Fruit fly (Drosophila melanogaster) whole organism, wandering third instar larva: ENCODE data around the gene CG11356.
"Not testable (repeated sequence)": the region's sequence is repeated elsewhere in the genome, so short reads cannot be mapped to it uniquely, and the experiment has no call there.

Experiments used
- CG9705 ChIP-seq: fragments of 200-800 bp; sonication (Bioruptor generic); optimal IDR thresholded peaks from 2 replicates; lab custom pipeline; 2018; ENCODE audit warnings: missing biosample characterization, mild to moderate bottlenecking, missing genetic modification characterization
- Dfd ChIP-seq: fragments of >200 bp; optimal IDR thresholded peaks from 2 replicates; lab custom pipeline; 2017; ENCODE audit warnings: missing biosample characterization, missing genetic modification characterization
- Dif ChIP-seq: fragments of 200-275, 200-300 bp; sonication (Bioruptor generic); optimal IDR thresholded peaks from 2 replicates; lab custom pipeline; 2018; ENCODE audit warnings: missing biosample characterization, missing genetic modification characterization; ENCODE audit not compliant: partially characterized antibody
- GATAd ChIP-seq: sonication (Bioruptor generic); optimal IDR thresholded peaks from 2 replicates; lab custom pipeline; 2016; ENCODE audit warnings: missing biosample characterization, missing genetic modification characterization
- HLH106 ChIP-seq: fragments of 200-800 bp; optimal IDR thresholded peaks from 3 replicates; lab custom pipeline; 2019; ENCODE audit warnings: missing biosample characterization, mild to moderate bottlenecking, missing genetic modification characterization, moderate library complexity
- Hnf4 ChIP-seq: fragments of 200-800 bp; sonication (Bioruptor generic); optimal IDR thresholded peaks from 2 replicates; lab custom pipeline; 2016; ENCODE audit warnings: missing biosample characterization, mild to moderate bottlenecking, missing genetic modification characterization
- Hr83 ChIP-seq: fragments of 200-300 bp; sonication (Bioruptor generic); optimal IDR thresholded peaks from 2 replicates; lab custom pipeline; 2016; ENCODE audit warnings: missing biosample characterization, mild to moderate bottlenecking, missing genetic modification characterization, moderate library complexity; ENCODE audit not compliant: poor library complexity, severe bottlenecking
- Jra ChIP-seq: sonication (Bioruptor generic); optimal IDR thresholded peaks from 2 replicates; lab custom pipeline; 2016; ENCODE audit warnings: missing biosample characterization, missing genetic modification characterization
- Mio ChIP-seq: sonication (Bioruptor generic); optimal IDR thresholded peaks from 2 replicates; lab custom pipeline; 2016; ENCODE audit warnings: missing biosample characterization, missing genetic modification characterization
- Myc ChIP-seq: fragments of >200 bp; optimal IDR thresholded peaks from 2 replicates; lab custom pipeline; 2017
- OdsH ChIP-seq: fragments of 200-800 bp; sonication (Bioruptor generic); optimal IDR thresholded peaks from 2 replicates; lab custom pipeline; 2016; ENCODE audit warnings: missing biosample characterization, mild to moderate bottlenecking, missing genetic modification characterization
- Rel ChIP-seq, 2 experiments: fragments of 200-800 bp; sonication (Bioruptor generic) in 1 of 2; optimal IDR thresholded peaks; 2 replicates in 1 of 2; 3 replicates in 1 of 2; lab custom pipeline; 2016 to 2019; ENCODE audit warnings: mild to moderate bottlenecking in 2 of 2, missing biosample characterization in 2 of 2, missing genetic modification characterization in 2 of 2, moderate library complexity in 1 of 2
- Sp1 ChIP-seq: fragments of 200-800 bp; sonication (Bioruptor generic); optimal IDR thresholded peaks from 3 replicates; lab custom pipeline; 2019; ENCODE audit warnings: missing biosample characterization, mild to moderate bottlenecking, missing genetic modification characterization, moderate library complexity
- Vsx2 ChIP-seq: fragments of 200-300, 225-300 bp; sonication (Bioruptor generic); optimal IDR thresholded peaks from 2 replicates; lab custom pipeline; 2018; ENCODE audit warnings: missing biosample characterization, missing genetic modification characterization; ENCODE audit not compliant: partially characterized antibody
- brk ChIP-seq: fragments of 200-800 bp; sonication (Bioruptor generic); optimal IDR thresholded peaks from 2 replicates; lab custom pipeline; 2016; ENCODE audit warnings: missing biosample characterization, mild to moderate bottlenecking, missing genetic modification characterization
- dl ChIP-seq, 2 experiments: fragments of 175-275, 200-275 bp in 1 of 2; fragments of 200-275 bp in 1 of 2; sonication (Bioruptor generic); optimal IDR thresholded peaks; lab custom pipeline; 2018; ENCODE audit warnings: mild to moderate bottlenecking in 2 of 2, missing biosample characterization in 2 of 2, missing genetic modification characterization in 2 of 2, moderate library complexity in 2 of 2; ENCODE audit not compliant: partially characterized antibody in 2 of 2, insufficient read depth in 1 of 2
- dsf ChIP-seq: sonication (Bioruptor generic); optimal IDR thresholded peaks from 2 replicates; lab custom pipeline; 2016; ENCODE audit warnings: missing biosample characterization, missing genetic modification characterization, borderline replicate concordance
- ey ChIP-seq: fragments of 200-800 bp; sonication (Bioruptor generic); optimal IDR thresholded peaks from 2 replicates; lab custom pipeline; 2016; ENCODE audit warnings: missing biosample characterization, missing genetic modification characterization
- foxo ChIP-seq, 2 experiments: fragments of 200-800 bp; sonication (Bioruptor generic); optimal IDR thresholded peaks; 2 replicates in 1 of 2; 3 replicates in 1 of 2; lab custom pipeline; 2016 to 2017; ENCODE audit warnings: missing biosample characterization in 2 of 2, missing genetic modification characterization in 2 of 2
- fru ChIP-seq: fragments of 200-800 bp; sonication (Bioruptor generic); optimal IDR thresholded peaks from 3 replicates; lab custom pipeline; 2016; ENCODE audit warnings: missing biosample characterization, mild to moderate bottlenecking, missing genetic modification characterization
- h ChIP-seq: fragments of 200-800 bp; sonication (Bioruptor generic); optimal IDR thresholded peaks from 3 replicates; lab custom pipeline; 2016; ENCODE audit warnings: missing biosample characterization, mild to moderate bottlenecking, missing genetic modification characterization
- psq ChIP-seq: fragments of 200-800 bp; sonication (Bioruptor generic); optimal IDR thresholded peaks from 3 replicates; lab custom pipeline; 2017; ENCODE audit warnings: missing biosample characterization, mild to moderate bottlenecking, missing genetic modification characterization, moderate library complexity
- rgr ChIP-seq: fragments of 200-800 bp; sonication (Bioruptor generic); optimal IDR thresholded peaks from 3 replicates; lab custom pipeline; 2016; ENCODE audit warnings: missing biosample characterization, mild to moderate bottlenecking, missing genetic modification characterization
- sage ChIP-seq: fragments of 200-800 bp; sonication (Bioruptor generic); optimal IDR thresholded peaks from 2 replicates; lab custom pipeline; 2016; ENCODE audit warnings: missing biosample characterization, mild to moderate bottlenecking, missing genetic modification characterization
- sv ChIP-seq: fragments of 200-800 bp; sonication (Bioruptor generic); optimal IDR thresholded peaks from 3 replicates; lab custom pipeline; 2016; ENCODE audit warnings: missing biosample characterization, missing genetic modification characterization
- tai ChIP-seq: sonication (Bioruptor generic); optimal IDR thresholded peaks from 2 replicates; lab custom pipeline; 2016; ENCODE audit warnings: missing biosample characterization, missing genetic modification characterization
- usp ChIP-seq: fragments of >200 bp; optimal IDR thresholded peaks from 2 replicates; lab custom pipeline; 2017; ENCODE audit warnings: missing biosample characterization, missing genetic modification characterization
- woc ChIP-seq: sonication (Bioruptor generic); optimal IDR thresholded peaks from 2 replicates; lab custom pipeline; 2016; ENCODE audit warnings: missing biosample characterization, mild to moderate bottlenecking, missing genetic modification characterization

Gene CG11356

dm6 chrX:12090195-12090784, 13.3 kb downstream of the CG11356 start:
- TF ChIP-seq CG9705 (GFP tag; lab: Kevin White, UChicago), result no peak
- no peak for TF ChIP-seq fru (GFP tag; lab: Kevin White, UChicago)
- TF ChIP-seq tai (GFP tag; lab: Kevin White, UChicago), result no peak
- no peak for TF ChIP-seq OdsH
- TF ChIP-seq dsf (GFP tag; lab: Kevin White, UChicago), result no peak
- TF ChIP-seq sv (GFP tag; lab: Kevin White, UChicago), result no peak
- TF ChIP-seq Myc (lab: Kevin White, UChicago), result no peak
- TF ChIP-seq Dif (GFP tag; lab: Kevin White, UChicago), result no peak
- no peak for TF ChIP-seq Hnf4 (GFP tag; lab: Kevin White, UChicago)
- no peak for TF ChIP-seq Jra
- TF ChIP-seq HLH106 (tag; lab: Kevin White, UChicago), result no peak
- TF ChIP-seq h (GFP tag; lab: Kevin White, UChicago), result no peak
- TF ChIP-seq brk (GFP tag; lab: Kevin White, UChicago), result no peak
- TF ChIP-seq Dfd (GFP tag; lab: Kevin White, UChicago), result no peak
- TF ChIP-seq Hr83 (GFP tag; lab: Kevin White, UChicago), result no peak

- not testable (repeated sequence) for TF ChIP-seq Jra; CG9705 (GFP tag; lab: Kevin White, UChicago); Dif (GFP tag; lab: Kevin White, UChicago)
Measured at dm6 chrX:12086925-12087324, 16.7 kb downstream of the CG11356 start, which contains the start of gene CG15734. TSS of gene CG15734 (minus strand) at chrX:12087025.

dm6 chrX:12085694-12086093, 17.9 kb downstream of the CG11356 start:
- TF ChIP-seq ey (GFP tag; lab: Kevin White, UChicago) (no peak), Mio (no peak), tai (GFP tag; lab: Kevin White, UChicago) (no peak), dsf (GFP tag; lab: Kevin White, UChicago) (no peak), GATAd (no peak), CG9705 (GFP tag; lab: Kevin White, UChicago) (no peak), woc (GFP tag; lab: Kevin White, UChicago) (no peak), Rel (GFP tag; optimal IDR thresholded peaks at IDR 0.05; lab: Kevin White, UChicago) (no peak), Rel (tag; optimal IDR thresholded peaks at IDR 0.05; lab: Kevin White, UChicago) (no peak), sage (GFP tag; lab: Kevin White, UChicago) (no peak), Hr83 (GFP tag; lab: Kevin White, UChicago) (no peak), psq (GFP tag; lab: Kevin White, UChicago) (no peak)

dm6 chrX:12084406-12084805, 19.2 kb downstream of the CG11356 start:
- no peak for TF ChIP-seq Jra
- peak; percentile 7 for TF ChIP-seq fru (GFP tag; lab: Kevin White, UChicago)
- no peak for TF ChIP-seq Vsx2 (GFP tag; lab: Kevin White, UChicago)
- no peak for TF ChIP-seq dsf (GFP tag; lab: Kevin White, UChicago)
- TF ChIP-seq foxo (GFP tag; optimal IDR thresholded peaks at IDR 0.05; lab: Kevin White, UChicago), result peak in 1 of 2 experiments; percentile 1
- peak; percentile 5 for TF ChIP-seq h (GFP tag; lab: Kevin White, UChicago)
- no peak for TF ChIP-seq psq (GFP tag; lab: Kevin White, UChicago)
- no peak for TF ChIP-seq dl (GFP tag; optimal IDR thresholded peaks at IDR 0.05; lab: Kevin White, UChicago; ENCODE audit: insufficient read depth in 1 of 2, partially characterized antibody in 2 of 2)
- no peak for TF ChIP-seq usp
- TF ChIP-seq woc (GFP tag; lab: Kevin White, UChicago), result no peak
- TF ChIP-seq rgr (GFP tag; lab: Kevin White, UChicago), result no peak
- peak; percentile 2 for TF ChIP-seq HLH106 (tag; lab: Kevin White, UChicago)

dm6 chrX:12082244-12082643, 21.4 kb downstream of the CG11356 start:
- TF ChIP-seq fru (GFP tag; lab: Kevin White, UChicago), result no peak
- TF ChIP-seq HLH106 (tag; lab: Kevin White, UChicago), result peak; percentile 20
- peak; percentile 13 for TF ChIP-seq Sp1 (GFP tag; lab: Kevin White, UChicago)
- peak in 1 of 2 experiments; percentile 9 for TF ChIP-seq foxo (GFP tag; optimal IDR thresholded peaks at IDR 0.05; lab: Kevin White, UChicago)
- TF ChIP-seq usp, result no peak
